Fruit fly (Drosophila melanogaster): ENCODE measurements around the gene dmt.
A peak's percentile ranks its signal among the peaks of the same experiment; 100 is the strongest.

dmt gene

DNA sequence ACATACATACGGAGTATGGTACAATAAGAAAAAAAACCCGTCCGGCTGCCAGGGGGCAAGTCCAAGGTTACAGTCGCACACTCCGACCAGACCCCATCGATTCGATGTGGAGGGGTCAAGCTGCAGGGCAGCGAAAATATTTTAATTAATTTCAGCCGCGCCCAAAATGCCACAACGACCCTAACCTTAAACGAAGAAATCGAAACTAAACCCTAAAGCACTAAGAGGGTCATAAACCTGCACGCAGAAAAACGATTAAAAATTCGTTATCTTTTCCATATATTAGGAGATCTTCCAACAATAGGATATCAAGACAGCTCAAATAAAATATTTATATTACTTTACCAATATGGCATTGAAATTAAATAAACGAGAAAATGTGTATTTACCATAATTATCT, 9.0 kb upstream of the dmt start:
- no peak for TF ChIP-seq CG11617 (GFP tag; optimal IDR thresholded peaks at IDR 0.05)
- TF ChIP-seq CG1620 (GFP tag; optimal IDR thresholded peaks at IDR 0.05): no peak
- TF ChIP-seq Hr96 (GFP tag; optimal IDR thresholded peaks at IDR 0.05): no peak
- TF ChIP-seq cic (GFP tag; optimal IDR thresholded peaks at IDR 0.05): no peak
- no peak for TF ChIP-seq CG5204 (GFP tag; optimal IDR thresholded peaks at IDR 0.05)
- no peak for TF ChIP-seq CG7045 (GFP tag; optimal IDR thresholded peaks at IDR 0.05)
- TF ChIP-seq tj (GFP tag; optimal IDR thresholded peaks at IDR 0.05): no peak
- TF ChIP-seq Crg-1 (GFP tag; optimal IDR thresholded peaks at IDR 0.05): no peak

DNA sequence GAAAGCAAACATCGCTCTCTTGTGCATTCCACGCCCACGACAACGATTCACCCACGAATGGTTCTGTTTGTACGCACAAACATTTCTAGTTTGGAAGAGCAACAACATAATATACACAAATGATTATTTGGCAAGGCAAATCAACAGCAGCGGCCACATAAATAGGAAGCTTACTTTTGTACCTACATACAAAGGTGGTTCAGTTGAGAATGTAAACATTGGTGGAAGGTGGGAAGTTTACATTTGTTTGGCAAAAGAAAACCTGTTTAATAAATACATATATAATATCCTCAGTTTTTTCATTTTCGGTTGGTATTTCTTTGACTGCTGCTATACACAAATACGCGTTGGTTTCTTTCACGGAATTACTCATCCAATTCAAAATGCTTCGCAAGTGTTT, 8.4 kb upstream of the dmt start:
- TF ChIP-seq CG14711 (tag; optimal IDR thresholded peaks at IDR 0.05) (peak; percentile 53), bab1 (GFP tag; optimal IDR thresholded peaks at IDR 0.05) (peak; percentile 76), CG5204 (GFP tag; optimal IDR thresholded peaks at IDR 0.05) (no peak), pad (GFP tag; optimal IDR thresholded peaks at IDR 0.05) (no peak), cic (GFP tag; optimal IDR thresholded peaks at IDR 0.05) (no peak), CG33017 (tag; optimal IDR thresholded peaks at IDR 0.05) (no peak), CG7045 (GFP tag; optimal IDR thresholded peaks at IDR 0.05) (no peak), Hr96 (GFP tag; optimal IDR thresholded peaks at IDR 0.05) (no peak), CG12768 (GFP tag; optimal IDR thresholded peaks at IDR 0.05) (no peak), CG1620 (GFP tag; optimal IDR thresholded peaks at IDR 0.05) (no peak), CG11617 (GFP tag; optimal IDR thresholded peaks at IDR 0.05) (no peak), tj (GFP tag; optimal IDR thresholded peaks at IDR 0.05) (no peak), Crg-1 (GFP tag; optimal IDR thresholded peaks at IDR 0.05) (no peak), Mnt (GFP tag; optimal IDR thresholded peaks at IDR 0.05) (peak; percentile 1), ovo (GFP tag; optimal IDR thresholded peaks at IDR 0.05) (no peak), kay (GFP tag; ENCODE audit: borderline replicate concordance) (peak; percentile 79), toe (GFP tag; optimal IDR thresholded peaks at IDR 0.05) (no peak), Clk (GFP tag; optimal IDR thresholded peaks at IDR 0.05) (no peak), CG7101 (tag; optimal IDR thresholded peaks at IDR 0.05) (peak; percentile 52), cnc (optimal IDR thresholded peaks at IDR 0.05) (no peak)

DNA sequence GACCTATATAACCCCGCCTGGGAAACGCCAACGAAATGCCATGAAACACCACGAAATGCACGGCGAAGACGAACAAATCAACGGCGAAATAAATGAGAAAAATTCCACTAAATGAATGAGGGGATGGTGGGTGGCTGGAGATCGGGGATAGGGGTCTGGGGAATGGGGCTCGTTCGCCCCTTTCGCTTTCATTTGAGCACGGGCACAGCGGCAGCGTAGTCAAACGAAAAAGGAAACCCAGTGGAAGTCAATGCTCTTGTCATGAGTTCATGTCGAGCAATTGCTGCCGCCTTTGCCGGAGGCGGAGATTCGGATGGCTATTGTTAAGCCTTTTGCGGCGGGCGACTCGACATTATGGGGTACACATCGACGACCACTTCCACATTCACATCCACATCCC, 7.7 kb upstream of the dmt start:
- no peak for TF ChIP-seq pad (GFP tag; optimal IDR thresholded peaks at IDR 0.05)
- TF ChIP-seq tj (GFP tag; optimal IDR thresholded peaks at IDR 0.05): no peak
- no peak for TF ChIP-seq CG1620 (GFP tag; optimal IDR thresholded peaks at IDR 0.05)

DNA sequence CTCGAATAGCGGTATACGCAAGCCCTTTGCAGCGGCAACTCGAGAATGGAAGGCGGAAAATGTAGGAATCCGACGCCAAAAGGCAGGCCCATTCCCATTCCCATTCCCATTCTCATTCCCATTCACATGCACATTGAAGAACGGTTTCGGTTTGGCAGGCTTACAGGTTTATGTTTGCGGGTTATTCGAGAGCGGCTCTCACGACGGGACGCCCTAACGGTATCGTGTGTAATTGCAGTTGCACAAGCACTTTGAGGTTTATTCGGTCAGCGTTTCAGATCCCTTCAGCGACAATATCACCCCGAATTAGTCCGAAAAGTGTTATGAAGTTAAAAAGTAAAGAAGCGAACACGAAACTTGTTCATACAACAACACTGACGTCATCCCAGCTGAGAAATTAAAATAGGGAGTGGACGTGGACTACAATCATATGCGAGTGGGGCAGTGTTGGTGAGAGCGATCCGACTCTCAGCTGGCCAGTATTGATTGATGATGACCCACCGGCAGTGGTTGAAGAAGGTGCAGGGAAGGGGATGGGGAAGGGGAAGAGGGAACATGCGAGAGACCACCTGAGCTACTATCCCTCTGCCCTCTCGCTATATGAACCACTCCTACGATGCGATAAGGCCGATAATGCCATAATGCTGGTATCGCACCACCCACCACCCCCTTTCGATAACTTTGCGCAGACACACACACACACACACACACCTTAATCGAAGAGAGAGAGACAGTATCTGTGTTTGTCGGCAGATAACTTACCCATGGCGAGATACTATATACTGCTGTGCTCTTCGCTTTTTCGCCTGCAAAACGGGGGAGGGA, 6.5 kb upstream of the dmt start:
- TF ChIP-seq cnc (optimal IDR thresholded peaks at IDR 0.05) (no peak), Crg-1 (GFP tag; optimal IDR thresholded peaks at IDR 0.05) (peak; percentile 46), bab1 (GFP tag; optimal IDR thresholded peaks at IDR 0.05) (no peak), CG33017 (tag; optimal IDR thresholded peaks at IDR 0.05) (no peak), CG12768 (GFP tag; optimal IDR thresholded peaks at IDR 0.05) (peak; percentile 52), Mnt (GFP tag; optimal IDR thresholded peaks at IDR 0.05) (peak; percentile 64), CG7045 (GFP tag; optimal IDR thresholded peaks at IDR 0.05) (peak; percentile 51), cic (GFP tag; optimal IDR thresholded peaks at IDR 0.05) (peak; percentile 97), Clk (GFP tag; optimal IDR thresholded peaks at IDR 0.05) (peak; percentile 31), kay (GFP tag; ENCODE audit: borderline replicate concordance) (no peak), ovo (GFP tag; optimal IDR thresholded peaks at IDR 0.05) (peak; percentile 96), pad (GFP tag; optimal IDR thresholded peaks at IDR 0.05) (peak; percentile 91), CG7101 (tag; optimal IDR thresholded peaks at IDR 0.05) (peak; percentile 10), CG11617 (GFP tag; optimal IDR thresholded peaks at IDR 0.05) (no peak), CG1620 (GFP tag; optimal IDR thresholded peaks at IDR 0.05) (no peak), CG5204 (GFP tag; optimal IDR thresholded peaks at IDR 0.05) (no peak), CG14711 (tag; optimal IDR thresholded peaks at IDR 0.05) (no peak), tj (GFP tag; optimal IDR thresholded peaks at IDR 0.05) (peak; percentile 42), toe (GFP tag; optimal IDR thresholded peaks at IDR 0.05) (peak; percentile 39), Hr96 (GFP tag; optimal IDR thresholded peaks at IDR 0.05) (peak; percentile 37)

DNA sequence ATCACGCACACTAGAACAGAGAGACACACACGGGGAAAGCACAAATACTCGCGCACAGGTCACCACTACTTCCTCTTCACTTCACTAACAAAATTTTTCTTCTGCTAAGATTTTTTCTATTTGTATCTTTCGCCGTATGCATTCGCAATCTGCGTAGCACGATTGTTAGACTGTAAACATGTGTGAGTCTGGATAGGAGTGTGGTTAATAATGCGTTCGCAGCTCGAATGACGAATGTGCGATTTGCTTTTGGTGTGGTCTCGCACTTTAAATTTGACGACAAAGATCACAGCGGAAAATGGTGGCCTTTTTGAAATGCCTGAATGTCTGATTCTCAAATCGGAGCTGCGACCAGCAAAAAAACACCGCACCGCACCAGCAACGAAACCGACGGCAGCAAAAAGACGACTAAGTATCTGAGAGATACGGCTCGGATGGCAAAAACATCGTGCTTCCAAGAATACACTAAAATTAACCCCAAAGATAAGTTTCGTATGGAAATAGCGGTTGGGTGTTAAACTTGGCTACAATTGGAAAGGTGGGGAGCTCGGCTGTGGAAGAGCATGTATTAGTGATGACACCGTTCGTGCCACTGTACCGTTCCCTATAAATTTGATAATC, 5.8 kb upstream of the dmt start, which contains the start of gene Unc-115a:
Gene Unc-115a (minus strand): TSS at position 410 of the 621 bp plus-strand sequence.
- TF ChIP-seq Hr96 (GFP tag; optimal IDR thresholded peaks at IDR 0.05): no peak
- TF ChIP-seq toe (GFP tag; optimal IDR thresholded peaks at IDR 0.05): no peak
- peak; percentile 64 for TF ChIP-seq CG1620 (GFP tag; optimal IDR thresholded peaks at IDR 0.05)
- TF ChIP-seq Clk (GFP tag; optimal IDR thresholded peaks at IDR 0.05): no peak
- TF ChIP-seq bab1 (GFP tag; optimal IDR thresholded peaks at IDR 0.05): peak; percentile 59
- peak; percentile 68 for TF ChIP-seq CG11617 (GFP tag; optimal IDR thresholded peaks at IDR 0.05)
- TF ChIP-seq CG7045 (GFP tag; optimal IDR thresholded peaks at IDR 0.05): no peak
- TF ChIP-seq CG5204 (GFP tag; optimal IDR thresholded peaks at IDR 0.05): no peak
- no peak for TF ChIP-seq cnc (optimal IDR thresholded peaks at IDR 0.05)
- TF ChIP-seq cic (GFP tag; optimal IDR thresholded peaks at IDR 0.05): peak; percentile 37
- TF ChIP-seq CG12768 (GFP tag; optimal IDR thresholded peaks at IDR 0.05): peak; percentile 33
- TF ChIP-seq Mnt (GFP tag; optimal IDR thresholded peaks at IDR 0.05): peak; percentile 87
- TF ChIP-seq CG7101 (tag; optimal IDR thresholded peaks at IDR 0.05): peak; percentile 18
- TF ChIP-seq Crg-1 (GFP tag; optimal IDR thresholded peaks at IDR 0.05): peak; percentile 46
- TF ChIP-seq pad (GFP tag; optimal IDR thresholded peaks at IDR 0.05): no peak
- peak; percentile 31 for TF ChIP-seq CG33017 (tag; optimal IDR thresholded peaks at IDR 0.05)
- TF ChIP-seq tj (GFP tag; optimal IDR thresholded peaks at IDR 0.05): peak; percentile 50
- TF ChIP-seq CG14711 (tag; optimal IDR thresholded peaks at IDR 0.05): no peak
- TF ChIP-seq ovo (GFP tag; optimal IDR thresholded peaks at IDR 0.05): peak; percentile 49
- TF ChIP-seq kay (GFP tag; ENCODE audit: borderline replicate concordance): no peak

Measured in whole organism, adult.